Fruit fly (Drosophila melanogaster) whole organism, embryonic: ENCODE results near the gene Hph.

Experiments used
- Ada2b ChIP-seq: fragments of 200-800 bp; sonication (Bioruptor generic); IDR thresholded peaks from 2 replicates; pipeline ENCODE4 v1.3.6; 2022; ENCODE audit warnings: missing biosample characterization, missing genetic modification characterization
- Asciz ChIP-seq: fragments of 200-800 bp; sonication (Bioruptor generic); optimal IDR thresholded peaks from 2 replicates; lab custom pipeline; 2017; ENCODE audit warnings: missing biosample characterization, mild to moderate bottlenecking, missing genetic modification characterization, missing genetic modification reagents
- CG10209 ChIP-seq: fragments of 200-800 bp; sonication (Bioruptor generic); optimal IDR thresholded peaks from 3 replicates; lab custom pipeline; 2017; ENCODE audit warnings: missing biosample characterization, mild to moderate bottlenecking, missing genetic modification characterization, missing genetic modification reagents
- CG3163 ChIP-seq: fragments of 200-800 bp; sonication (Bioruptor generic); optimal IDR thresholded peaks from 3 replicates; lab custom pipeline; 2016; ENCODE audit warnings: missing biosample characterization, missing genetic modification characterization
- CG6765 ChIP-seq: fragments of 200-800 bp; sonication (Bioruptor generic); optimal IDR thresholded peaks from 3 replicates; lab custom pipeline; 2017; ENCODE audit warnings: missing biosample characterization, mild to moderate bottlenecking, missing genetic modification characterization
- CG7556 ChIP-seq: fragments of 200-800 bp; sonication (Bioruptor generic); optimal IDR thresholded peaks from 2 replicates; lab custom pipeline; 2017; ENCODE audit warnings: missing biosample characterization, mild to moderate bottlenecking, missing genetic modification characterization
- CG8478 ChIP-seq: fragments of >200 bp; optimal IDR thresholded peaks from 2 replicates; lab custom pipeline; 2018
- Elba2 ChIP-seq: fragments of 200-800 bp; sonication (Bioruptor generic); optimal IDR thresholded peaks from 3 replicates; lab custom pipeline; 2016; ENCODE audit warnings: missing biosample characterization, missing genetic modification characterization
- HLHmδ ChIP-seq: fragments of 200-800 bp; sonication (Bioruptor generic); optimal IDR thresholded peaks from 2 replicates; lab custom pipeline; 2018; ENCODE audit warnings: missing biosample characterization, mild to moderate bottlenecking, missing genetic modification characterization, moderate library complexity
- Oli ChIP-seq: fragments of 200-800 bp; sonication (Bioruptor generic); optimal IDR thresholded peaks from 2 replicates; lab custom pipeline; 2018; ENCODE audit warnings: missing biosample characterization, mild to moderate bottlenecking, missing genetic modification characterization, moderate library complexity
- PHDP ChIP-seq: fragments of 200-800 bp; sonication (Bioruptor generic); optimal IDR thresholded peaks from 3 replicates; lab custom pipeline; 2018; ENCODE audit warnings: missing biosample characterization, mild to moderate bottlenecking, missing genetic modification characterization, moderate library complexity
- Pdp1 ChIP-seq, 2 experiments: fragments of 200-800 bp; sonication (Bioruptor generic); optimal IDR thresholded peaks; 3 replicates each; lab custom pipeline; 2016; ENCODE audit warnings: missing biosample characterization in 2 of 2, missing genetic modification characterization in 2 of 2, mild to moderate bottlenecking in 1 of 2, moderate library complexity in 1 of 2
- Ptx1 ChIP-seq: fragments of 200-800 bp; sonication (Bioruptor generic); IDR thresholded peaks from 2 replicates; pipeline ENCODE4 v1.3.6; 2022; ENCODE audit warnings: missing biosample characterization, missing genetic modification characterization
- eve ChIP-seq, 2 experiments: fragments of >200 bp; optimal IDR thresholded peaks; 2 replicates each; lab custom pipeline; 2017; ENCODE audit warnings: missing biosample characterization in 2 of 2, missing genetic modification characterization in 2 of 2
- lola ChIP-seq, 3 experiments: fragments of >200 bp in 2 of 3; fragments of 200-800 bp in 1 of 3; sonication (Bioruptor generic) in 1 of 3; optimal IDR thresholded peaks; 2 replicates each; lab custom pipeline; 2017 to 2019; ENCODE audit warnings: missing biosample characterization in 3 of 3, missing genetic modification characterization in 3 of 3, mild to moderate bottlenecking in 1 of 3, moderate library complexity in 1 of 3
- nom ChIP-seq: fragments of 200-800 bp; sonication (Bioruptor generic); optimal IDR thresholded peaks from 2 replicates; lab custom pipeline; 2017; ENCODE audit warnings: missing biosample characterization, missing genetic modification characterization, mild to moderate bottlenecking, moderate library complexity, missing genetic modification reagents
- sqz ChIP-seq: fragments of 200-800 bp; sonication (Bioruptor generic); optimal IDR thresholded peaks from 3 replicates; lab custom pipeline; 2018; ENCODE audit warnings: missing biosample characterization, mild to moderate bottlenecking, missing genetic modification characterization
- vvl ChIP-seq: fragments of 200-800 bp; sonication (Bioruptor generic); IDR thresholded peaks from 2 replicates; pipeline ENCODE4 v1.3.6; 2022; ENCODE audit warnings: missing biosample characterization, missing genetic modification characterization

The Hph gene

dm6 chr3R:5317654-5318129 is 60.9 kb downstream of the Hph start (continued):
- no peak for TF ChIP-seq CG10209 (GFP tag; lab: Kevin White, UChicago)
- no peak for TF ChIP-seq Elba2
- no peak for TF ChIP-seq PHDP
- TF ChIP-seq Asciz (GFP tag; lab: Kevin White, UChicago), result no peak
- TF ChIP-seq lola (GFP tag; optimal IDR thresholded peaks at IDR 0.05; lab: Kevin White, UChicago), result no peak
- no peak for TF ChIP-seq Ada2b (GFP tag; lab: Robert Waterston, UW)
- peak in 1 of 2 experiments; percentile 54 for TF ChIP-seq eve (GFP tag; optimal IDR thresholded peaks at IDR 0.05; lab: Kevin White, UChicago)
- TF ChIP-seq Ptx1 (GFP tag; lab: Robert Waterston, UW), result no peak
- TF ChIP-seq CG3163 (GFP tag; lab: Kevin White, UChicago), result no peak
- no peak for TF ChIP-seq CG8478 (lab: Kevin White, UChicago)
- peak; percentile 36 for TF ChIP-seq nom (GFP tag; lab: Kevin White, UChicago)
- TF ChIP-seq HLHmδ (GFP tag; lab: Kevin White, UChicago), result no peak
- TF ChIP-seq CG7556, result no peak
- TF ChIP-seq Pdp1 (GFP tag; optimal IDR thresholded peaks at IDR 0.05; lab: Kevin White, UChicago), result peak in 1 of 2 experiments; percentile 1
- TF ChIP-seq CG6765, result no peak
- no peak for TF ChIP-seq Oli (tag; lab: Kevin White, UChicago)
- no peak for TF ChIP-seq sqz (GFP tag; lab: Kevin White, UChicago)
- peak; percentile 22; the same call in 1 of the 2 replicates for TF ChIP-seq vvl
- TF ChIP-seq, all 482 proteins: peak for 10
